Fruit fly (Drosophila melanogaster) whole organism, embryonic: ENCODE results near the gene SdicC.
A peak's percentile ranks its signal among the peaks of the same experiment; 100 is the strongest.

Source experiments
- B-H2 ChIP-seq: fragments of 200-800 bp; sonication (Bioruptor generic); optimal IDR thresholded peaks from 2 replicates; lab custom pipeline; 2018; ENCODE audit warnings: missing biosample characterization, mild to moderate bottlenecking, missing genetic modification characterization
- CG10147 ChIP-seq: fragments of 200-800 bp; sonication (Bioruptor generic); optimal IDR thresholded peaks from 2 replicates; lab custom pipeline; 2019; ENCODE audit warnings: missing biosample characterization, mild to moderate bottlenecking, missing genetic modification characterization, moderate library complexity
- CG10209 ChIP-seq: fragments of 200-800 bp; sonication (Bioruptor generic); optimal IDR thresholded peaks from 3 replicates; lab custom pipeline; 2017; ENCODE audit warnings: missing biosample characterization, mild to moderate bottlenecking, missing genetic modification characterization, missing genetic modification reagents
- CG10654 ChIP-seq: fragments of 200-800 bp; sonication (Bioruptor generic); optimal IDR thresholded peaks from 2 replicates; lab custom pipeline; 2016; ENCODE audit warnings: missing biosample characterization, missing genetic modification characterization
- CG11247 ChIP-seq: fragments of 200-800 bp; sonication (Bioruptor generic); IDR thresholded peaks from 2 replicates; pipeline ENCODE4 v1.3.6; 2022; ENCODE audit warnings: missing biosample characterization, missing genetic modification characterization
- CG12942 ChIP-seq: fragments of 200-800 bp; sonication (Bioruptor generic); optimal IDR thresholded peaks from 3 replicates; lab custom pipeline; 2016; ENCODE audit warnings: missing biosample characterization, missing genetic modification characterization
- CG15011 ChIP-seq: fragments of 200-800 bp; sonication (Bioruptor generic); optimal IDR thresholded peaks from 3 replicates; lab custom pipeline; 2018; ENCODE audit warnings: missing biosample characterization, mild to moderate bottlenecking, missing genetic modification characterization
- CG15601 ChIP-seq: fragments of 200-800 bp; sonication (Bioruptor generic); optimal IDR thresholded peaks from 3 replicates; lab custom pipeline; 2019; ENCODE audit warnings: missing biosample characterization, mild to moderate bottlenecking, missing genetic modification characterization, moderate library complexity
- CG18262 ChIP-seq: fragments of 200-800 bp; optimal IDR thresholded peaks from 3 replicates; lab custom pipeline; 2019; ENCODE audit warnings: missing biosample characterization, mild to moderate bottlenecking, missing genetic modification characterization, moderate library complexity
- CG1832 ChIP-seq: fragments of 200-800 bp; sonication (Bioruptor generic); optimal IDR thresholded peaks from 2 replicates; lab custom pipeline; 2017; ENCODE audit warnings: missing biosample characterization, mild to moderate bottlenecking, missing genetic modification characterization, inconsistent platforms
- CG2678 ChIP-seq: fragments of 200-800 bp; sonication (Bioruptor generic); optimal IDR thresholded peaks from 3 replicates; lab custom pipeline; 2019; ENCODE audit warnings: missing biosample characterization, mild to moderate bottlenecking, missing genetic modification characterization, moderate library complexity
- CG31388 ChIP-seq: fragments of 200-800 bp; sonication (Bioruptor generic); optimal IDR thresholded peaks from 2 replicates; lab custom pipeline; 2016; ENCODE audit warnings: missing biosample characterization, missing genetic modification characterization
- CG3163 ChIP-seq: fragments of 200-800 bp; sonication (Bioruptor generic); optimal IDR thresholded peaks from 3 replicates; lab custom pipeline; 2016; ENCODE audit warnings: missing biosample characterization, missing genetic modification characterization
- CG32532 ChIP-seq: fragments of 200-800 bp; sonication (Bioruptor generic); IDR thresholded peaks from 2 replicates; pipeline ENCODE4 v1.3.6; 2022; ENCODE audit warnings: missing biosample characterization, missing genetic modification characterization
- CG3838 ChIP-seq: fragments of 200-800 bp; sonication (Bioruptor generic); optimal IDR thresholded peaks from 3 replicates; lab custom pipeline; 2016; ENCODE audit warnings: missing biosample characterization, missing genetic modification characterization
- CG4424 ChIP-seq: fragments of 200-800 bp; sonication (Bioruptor generic); optimal IDR thresholded peaks from 3 replicates; lab custom pipeline; 2016; ENCODE audit warnings: missing biosample characterization, missing genetic modification characterization
- CG5953 ChIP-seq: fragments of 200-800 bp; sonication (Bioruptor generic); IDR thresholded peaks from 2 replicates; pipeline ENCODE4 v1.3.6; 2022; ENCODE audit warnings: missing biosample characterization, missing genetic modification characterization
- CG7987 ChIP-seq: fragments of 200-800 bp; sonication (Bioruptor generic); optimal IDR thresholded peaks from 2 replicates; lab custom pipeline; 2018; ENCODE audit warnings: missing biosample characterization, mild to moderate bottlenecking, missing genetic modification characterization, moderate library complexity
- CG9727 ChIP-seq: fragments of 200-800 bp; sonication (Bioruptor generic); optimal IDR thresholded peaks from 3 replicates; lab custom pipeline; 2017; ENCODE audit warnings: missing biosample characterization, mild to moderate bottlenecking, missing genetic modification characterization
- Ets97D ChIP-seq: fragments of 200-800 bp; sonication (Bioruptor generic); optimal IDR thresholded peaks from 3 replicates; lab custom pipeline; 2016; ENCODE audit warnings: missing biosample characterization, missing genetic modification characterization
- H2.0 ChIP-seq: fragments of 200-800 bp; sonication (Bioruptor generic); IDR thresholded peaks from 2 replicates; pipeline ENCODE4 v1.3.6; 2022; ENCODE audit warnings: missing biosample characterization, missing genetic modification characterization
- HLHmδ ChIP-seq: fragments of 200-800 bp; sonication (Bioruptor generic); optimal IDR thresholded peaks from 2 replicates; lab custom pipeline; 2018; ENCODE audit warnings: missing biosample characterization, mild to moderate bottlenecking, missing genetic modification characterization, moderate library complexity
- HmgZ ChIP-seq: fragments of 200-800 bp; sonication (Bioruptor generic); optimal IDR thresholded peaks from 2 replicates; lab custom pipeline; 2018; ENCODE audit warnings: missing biosample characterization, mild to moderate bottlenecking, missing genetic modification characterization
- Lim3 ChIP-seq: fragments of 200-800 bp; sonication (Bioruptor generic); IDR thresholded peaks from 2 replicates; pipeline ENCODE4 v1.3.6; 2022; ENCODE audit warnings: missing biosample characterization, missing genetic modification characterization
- MBD-R2 ChIP-seq: fragments of 200-800 bp; sonication (Bioruptor generic); IDR thresholded peaks from 2 replicates; pipeline ENCODE4 v1.3.6; 2022; ENCODE audit warnings: missing biosample characterization, missing genetic modification characterization
- Myb ChIP-seq: fragments of 200-800 bp; sonication (Bioruptor generic); optimal IDR thresholded peaks from 2 replicates; lab custom pipeline; 2016; ENCODE audit warnings: missing biosample characterization, missing genetic modification characterization
- Oli ChIP-seq: fragments of 200-800 bp; sonication (Bioruptor generic); optimal IDR thresholded peaks from 2 replicates; lab custom pipeline; 2018; ENCODE audit warnings: missing biosample characterization, mild to moderate bottlenecking, missing genetic modification characterization, moderate library complexity
- Opbp ChIP-seq: fragments of 200-800 bp; sonication (Bioruptor generic); IDR thresholded peaks from 3 replicates; pipeline ENCODE4 v1.3.6; 2022; ENCODE audit warnings: missing biosample characterization, missing genetic modification characterization; ENCODE audit not compliant: partially characterized antibody
- Optix ChIP-seq: fragments of 200-800 bp; sonication (Bioruptor generic); IDR thresholded peaks from 3 replicates; pipeline ENCODE4 v1.3.6; 2022; ENCODE audit warnings: missing biosample characterization, missing genetic modification characterization
- Pdp1 ChIP-seq, 2 experiments: fragments of 200-800 bp; sonication (Bioruptor generic); optimal IDR thresholded peaks; 3 replicates each; lab custom pipeline; 2016; ENCODE audit warnings: missing biosample characterization in 2 of 2, missing genetic modification characterization in 2 of 2, mild to moderate bottlenecking in 1 of 2, moderate library complexity in 1 of 2
- Scr ChIP-seq: fragments of 200-800 bp; sonication (Bioruptor generic); IDR thresholded peaks from 2 replicates; pipeline ENCODE4 v1.3.6; 2022; ENCODE audit warnings: missing biosample characterization, missing genetic modification characterization; ENCODE audit not compliant: partially characterized antibody
- YL-1 ChIP-seq: fragments of 200-800 bp; sonication (Bioruptor generic); optimal IDR thresholded peaks from 3 replicates; lab custom pipeline; 2017; ENCODE audit warnings: missing biosample characterization, mild to moderate bottlenecking, missing genetic modification characterization
- ab ChIP-seq: fragments of 200-800 bp; sonication (Bioruptor generic); optimal IDR thresholded peaks from 2 replicates; lab custom pipeline; 2016; ENCODE audit warnings: missing biosample characterization, missing genetic modification characterization
- ash1 ChIP-seq: fragments of 200-800 bp; sonication (Bioruptor generic); optimal IDR thresholded peaks from 2 replicates; lab custom pipeline; 2018; ENCODE audit warnings: missing biosample characterization, mild to moderate bottlenecking, missing genetic modification characterization
- bab2 ChIP-seq: fragments of 200-800 bp; sonication (Bioruptor generic); optimal IDR thresholded peaks from 2 replicates; lab custom pipeline; 2016; ENCODE audit warnings: missing biosample characterization, missing genetic modification characterization
- bowl ChIP-seq: fragments of 200-800 bp; sonication (Bioruptor generic); IDR thresholded peaks from 2 replicates; pipeline ENCODE4 v1.3.6; 2022; ENCODE audit warnings: missing biosample characterization, missing genetic modification characterization
- caup ChIP-seq: fragments of 200-800 bp; sonication (Bioruptor generic); optimal IDR thresholded peaks from 3 replicates; lab custom pipeline; 2017; ENCODE audit warnings: missing biosample characterization, mild to moderate bottlenecking, missing genetic modification characterization, moderate library complexity; ENCODE audit not compliant: severe bottlenecking
- exex ChIP-seq: fragments of 200-800 bp; sonication (Bioruptor generic); optimal IDR thresholded peaks from 4 replicates; lab custom pipeline; 2018; ENCODE audit warnings: missing biosample characterization, mild to moderate bottlenecking, missing genetic modification characterization, moderate library complexity
- fru ChIP-seq: fragments of >200 bp; optimal IDR thresholded peaks from 2 replicates; lab custom pipeline; 2017
- gcm ChIP-seq: fragments of 200-800 bp; sonication (Bioruptor generic); optimal IDR thresholded peaks from 2 replicates; lab custom pipeline; 2019; ENCODE audit warnings: missing biosample characterization, mild to moderate bottlenecking, missing genetic modification characterization, moderate library complexity
- gcm2 ChIP-seq: fragments of 200-800 bp; sonication (Bioruptor generic); optimal IDR thresholded peaks from 2 replicates; lab custom pipeline; 2016; ENCODE audit warnings: missing biosample characterization, missing genetic modification characterization
- hkb ChIP-seq, 2 experiments: fragments of 200-800 bp in 1 of 2; fragments of >200 bp in 1 of 2; sonication (Bioruptor generic) in 1 of 2; IDR thresholded peaks in 1 of 2; optimal IDR thresholded peaks in 1 of 2; 2 replicates each; pipeline versions ENCODE4 v1.3.6 to Lab custom; 2017 to 2022; ENCODE audit warnings: missing biosample characterization in 1 of 2, missing genetic modification characterization in 1 of 2
- inv ChIP-seq: fragments of 200-800 bp; sonication (Bioruptor generic); IDR thresholded peaks from 2 replicates; pipeline ENCODE4 v1.3.6; 2022; ENCODE audit warnings: missing biosample characterization, missing genetic modification characterization; ENCODE audit not compliant: partially characterized antibody
- kah ChIP-seq: fragments of 200-800 bp; sonication (Bioruptor generic); optimal IDR thresholded peaks from 2 replicates; lab custom pipeline; 2018; ENCODE audit warnings: missing biosample characterization, mild to moderate bottlenecking, missing genetic modification characterization
- pum ChIP-seq: fragments of 200-800 bp; sonication (Bioruptor generic); optimal IDR thresholded peaks from 2 replicates; lab custom pipeline; 2016; ENCODE audit warnings: missing biosample characterization, missing genetic modification characterization
- pzg ChIP-seq: fragments of 200-800 bp; sonication (Bioruptor generic); optimal IDR thresholded peaks from 3 replicates; lab custom pipeline; 2018; ENCODE audit warnings: missing biosample characterization, mild to moderate bottlenecking, missing genetic modification characterization, moderate library complexity
- slbo ChIP-seq: fragments of 200-800 bp; sonication (Bioruptor generic); IDR thresholded peaks from 2 replicates; pipeline ENCODE4 v1.3.6; 2022; ENCODE audit warnings: missing biosample characterization, missing genetic modification characterization
- vvl ChIP-seq: fragments of 200-800 bp; sonication (Bioruptor generic); IDR thresholded peaks from 2 replicates; pipeline ENCODE4 v1.3.6; 2022; ENCODE audit warnings: missing biosample characterization, missing genetic modification characterization
- zen ChIP-seq: fragments of 200-800 bp; sonication (Bioruptor generic); optimal IDR thresholded peaks from 3 replicates; lab custom pipeline; 2018; ENCODE audit warnings: missing biosample characterization, mild to moderate bottlenecking, missing genetic modification characterization, moderate library complexity
- zen2 ChIP-seq: fragments of 200-800 bp; sonication (Bioruptor generic); IDR thresholded peaks from 3 replicates; pipeline ENCODE4 v1.3.6; 2022; ENCODE audit warnings: missing biosample characterization, missing genetic modification characterization; ENCODE audit not compliant: partially characterized antibody

Gene SdicC

DNA sequence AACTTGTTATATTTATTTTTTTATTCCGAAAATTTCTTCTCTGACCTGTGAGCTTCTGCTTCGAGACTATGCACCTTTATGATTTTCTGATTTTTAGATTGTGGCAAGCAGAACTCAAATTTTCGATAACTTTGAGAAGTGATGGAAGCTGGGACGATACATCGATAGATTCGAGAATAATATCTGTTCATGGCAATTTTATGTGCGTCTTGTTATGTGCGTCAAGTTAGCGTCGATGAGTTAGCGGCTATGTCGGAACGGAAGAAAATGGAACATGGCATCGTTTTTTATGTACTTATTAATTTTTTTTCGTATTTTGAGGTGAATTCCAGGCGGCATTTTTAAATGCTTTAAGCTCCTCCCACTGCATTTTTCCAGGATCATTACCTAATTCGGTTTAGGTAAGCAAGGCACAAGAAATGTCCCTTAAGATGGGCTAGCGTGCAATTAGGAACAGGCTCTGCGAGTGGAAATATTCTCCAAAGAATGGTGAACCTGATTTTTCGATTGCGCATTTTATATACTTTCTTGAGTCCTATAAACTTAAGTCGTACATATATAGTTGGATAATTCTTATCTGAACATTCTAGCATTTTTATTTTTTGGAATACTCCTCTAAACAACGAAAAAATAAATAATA is 51.2 kb downstream of the SdicC start, which contains the start of gene Phf7 (continued):
- no peak for TF ChIP-seq zen (tag; lab: Kevin White, UChicago)
- TF ChIP-seq bab2: no peak
- TF ChIP-seq CG10654 (GFP tag; lab: Kevin White, UChicago): no peak
- TF ChIP-seq CG32532 (GFP tag; lab: Robert Waterston, UW): no peak
- no peak for TF ChIP-seq CG10147 (GFP tag; lab: Kevin White, UChicago)
- no peak for TF ChIP-seq caup (GFP tag; lab: Kevin White, UChicago)
- TF ChIP-seq ash1: no peak
- no peak for TF ChIP-seq CG2678 (tag; lab: Kevin White, UChicago)
- no peak for TF ChIP-seq exex
- TF ChIP-seq gcm: no peak
- TF ChIP-seq MBD-R2 (GFP tag; lab: Robert Waterston, UW): peak; percentile 29; the same call in 1 of the 2 replicates
- TF ChIP-seq CG3838 (GFP tag; lab: Kevin White, UChicago): no peak
- TF ChIP-seq vvl (GFP tag; lab: Robert Waterston, UW): no peak
- TF ChIP-seq kah: no peak
- TF ChIP-seq CG15011 (GFP tag; lab: Kevin White, UChicago): no peak
- no peak; the same call in 2 of the 3 replicates for TF ChIP-seq zen2
- TF ChIP-seq inv (GFP tag; lab: Robert Waterston, UW): peak; percentile 78
- peak; percentile 73 for TF ChIP-seq Scr (GFP tag; lab: Robert Waterston, UW)
- no peak for TF ChIP-seq CG5953 (GFP tag; lab: Robert Waterston, UW)
- no peak for TF ChIP-seq CG9727 (GFP tag; lab: Kevin White, UChicago)
- TF ChIP-seq CG15601 (tag; lab: Kevin White, UChicago): no peak
- TF ChIP-seq H2.0 (GFP tag; lab: Robert Waterston, UW): no peak
- peak; percentile 82 for TF ChIP-seq Opbp (GFP tag; lab: Robert Waterston, UW)
- no peak for TF ChIP-seq fru (lab: Kevin White, UChicago)
- TF ChIP-seq CG1832: no peak
- TF ChIP-seq B-H2 (GFP tag; lab: Kevin White, UChicago): no peak
- TF ChIP-seq slbo (GFP tag; lab: Robert Waterston, UW): peak; percentile 11; the same call in 1 of the 2 replicates
- peak; percentile 77 for TF ChIP-seq Ets97D (GFP tag; lab: Kevin White, UChicago)
- TF ChIP-seq YL-1 (GFP tag; lab: Kevin White, UChicago): no peak
- TF ChIP-seq CG12942 (GFP tag; lab: Kevin White, UChicago): no peak
- no peak for TF ChIP-seq Optix (GFP tag; lab: Robert Waterston, UW)
- TF ChIP-seq bowl (GFP tag; lab: Robert Waterston, UW): no peak
- no peak for TF ChIP-seq gcm2 (GFP tag; lab: Kevin White, UChicago)
- TF ChIP-seq CG11247 (GFP tag; lab: Robert Waterston, UW): no peak
- TF ChIP-seq Oli: no peak
- TF ChIP-seq CG7987 (GFP tag; lab: Kevin White, UChicago): no peak
- TF ChIP-seq hkb (optimal IDR thresholded peaks at IDR 0.05; lab: Kevin White, UChicago): no peak
- no peak for TF ChIP-seq hkb (GFP tag; IDR thresholded peaks at IDR 0.05; lab: Robert Waterston, UW)
- TF ChIP-seq ab (GFP tag; lab: Kevin White, UChicago): no peak
- TF ChIP-seq CG31388: no peak
- TF ChIP-seq Myb (GFP tag; lab: Kevin White, UChicago): peak; percentile 45
- TF ChIP-seq Pdp1 (GFP tag; optimal IDR thresholded peaks at IDR 0.05; lab: Kevin White, UChicago): no peak
- no peak for TF ChIP-seq pum (GFP tag; lab: Kevin White, UChicago)
- TF ChIP-seq CG4424 (GFP tag; lab: Kevin White, UChicago): no peak
- peak; percentile 1 for TF ChIP-seq HmgZ (tag; lab: Kevin White, UChicago)
- TF ChIP-seq Lim3: no peak
- TF ChIP-seq pzg: peak; percentile 85
- no peak for TF ChIP-seq CG18262 (tag; lab: Kevin White, UChicago)
- TF ChIP-seq HLHmδ (GFP tag; lab: Kevin White, UChicago): no peak
- no peak for TF ChIP-seq CG10209 (GFP tag; lab: Kevin White, UChicago)
- no peak for TF ChIP-seq CG3163 (GFP tag; lab: Kevin White, UChicago)
